Fruit fly (Drosophila melanogaster) whole organism, embryonic: ENCODE data around the gene Trm7-32.

Source experiments
- ATbp ChIP-seq: fragments of 200-800 bp; sonication (Bioruptor generic); optimal IDR thresholded peaks from 2 replicates; lab custom pipeline; 2017; ENCODE audit warnings: missing biosample characterization, mild to moderate bottlenecking, missing genetic modification characterization, missing genetic modification reagents
- BtbVII ChIP-seq: fragments of 200-800 bp; sonication (Bioruptor generic); optimal IDR thresholded peaks from 3 replicates; lab custom pipeline; 2017; ENCODE audit warnings: missing biosample characterization, mild to moderate bottlenecking, missing genetic modification characterization
- CG10267 ChIP-seq: fragments of 200-800 bp; sonication (Bioruptor generic); optimal IDR thresholded peaks from 2 replicates; lab custom pipeline; 2018; ENCODE audit warnings: missing biosample characterization, mild to moderate bottlenecking, missing genetic modification characterization, moderate library complexity
- CG11093 ChIP-seq: fragments of 200-800 bp; sonication (Bioruptor generic); IDR thresholded peaks from 3 replicates; pipeline ENCODE4 v1.3.6; 2022; ENCODE audit warnings: missing biosample characterization, missing genetic modification characterization
- CG12104 ChIP-seq: fragments of 200-800 bp; sonication (Bioruptor generic); optimal IDR thresholded peaks from 3 replicates; lab custom pipeline; 2016; ENCODE audit warnings: missing biosample characterization, missing genetic modification characterization
- CG12219 ChIP-seq: fragments of 200-800 bp; sonication (Bioruptor generic); optimal IDR thresholded peaks from 3 replicates; lab custom pipeline; 2018; ENCODE audit warnings: missing biosample characterization, mild to moderate bottlenecking, missing genetic modification characterization
- CG12744 ChIP-seq: fragments of 200-800 bp; sonication (Bioruptor generic); optimal IDR thresholded peaks from 2 replicates; lab custom pipeline; 2016; ENCODE audit warnings: missing biosample characterization, missing genetic modification characterization
- CG14710 ChIP-seq: fragments of 200-800 bp; sonication (Bioruptor generic); optimal IDR thresholded peaks from 3 replicates; lab custom pipeline; 2019; ENCODE audit warnings: missing biosample characterization, mild to moderate bottlenecking, missing genetic modification characterization, moderate library complexity
- CG14965 ChIP-seq: fragments of 200-800 bp; sonication (Bioruptor generic); optimal IDR thresholded peaks from 2 replicates; lab custom pipeline; 2016; ENCODE audit warnings: missing biosample characterization, missing genetic modification characterization, borderline replicate concordance
- CG15269 ChIP-seq: fragments of 200-800 bp; sonication (Bioruptor generic); optimal IDR thresholded peaks from 2 replicates; lab custom pipeline; 2018; ENCODE audit warnings: missing biosample characterization, mild to moderate bottlenecking, missing genetic modification characterization, moderate library complexity
- CG16779 ChIP-seq: fragments of 200-800 bp; sonication (Bioruptor generic); IDR thresholded peaks from 2 replicates; pipeline ENCODE4 v1.3.6; 2022; ENCODE audit warnings: missing biosample characterization, missing genetic modification characterization
- CG17328 ChIP-seq: fragments of 200-800 bp; sonication (Bioruptor generic); IDR thresholded peaks from 2 replicates; pipeline ENCODE4 v1.3.6; 2022; ENCODE audit warnings: missing biosample characterization, missing genetic modification characterization
- CG17385 ChIP-seq: fragments of 200-800 bp; sonication (Bioruptor generic); optimal IDR thresholded peaks from 3 replicates; lab custom pipeline; 2018; ENCODE audit warnings: missing biosample characterization, mild to moderate bottlenecking, missing genetic modification characterization
- CG2129 ChIP-seq: fragments of 200-800 bp; sonication (Bioruptor generic); IDR thresholded peaks from 2 replicates; pipeline ENCODE4 v1.3.6; 2022; ENCODE audit warnings: missing biosample characterization, missing genetic modification characterization; ENCODE audit not compliant: partially characterized antibody
- CG2712 ChIP-seq: fragments of 200-800 bp; optimal IDR thresholded peaks from 3 replicates; lab custom pipeline; 2019; ENCODE audit warnings: missing biosample characterization, mild to moderate bottlenecking, missing genetic modification characterization, moderate library complexity
- CG3163 ChIP-seq: fragments of 200-800 bp; sonication (Bioruptor generic); optimal IDR thresholded peaks from 3 replicates; lab custom pipeline; 2016; ENCODE audit warnings: missing biosample characterization, missing genetic modification characterization
- CG32532 ChIP-seq: fragments of 200-800 bp; sonication (Bioruptor generic); IDR thresholded peaks from 2 replicates; pipeline ENCODE4 v1.3.6; 2022; ENCODE audit warnings: missing biosample characterization, missing genetic modification characterization
- CG32767 ChIP-seq: fragments of 200-800 bp; sonication (Bioruptor generic); IDR thresholded peaks from 2 replicates; pipeline ENCODE4 v1.3.6; 2022; ENCODE audit warnings: missing biosample characterization, missing genetic modification characterization
- CG43689 ChIP-seq: fragments of 200-800 bp; sonication (Bioruptor generic); IDR thresholded peaks from 2 replicates; pipeline ENCODE4 v1.3.6; 2022; ENCODE audit warnings: missing biosample characterization, missing genetic modification characterization
- D19B ChIP-seq: fragments of 200-800 bp; sonication (Bioruptor generic); optimal IDR thresholded peaks from 2 replicates; lab custom pipeline; 2017; ENCODE audit warnings: missing biosample characterization, mild to moderate bottlenecking, missing genetic modification characterization
- Dip3 ChIP-seq: fragments of 200-800 bp; sonication (Bioruptor generic); optimal IDR thresholded peaks from 3 replicates; lab custom pipeline; 2016; ENCODE audit warnings: missing biosample characterization, missing genetic modification characterization
- Doc2 ChIP-seq: fragments of 200-800 bp; sonication (Bioruptor generic); IDR thresholded peaks from 2 replicates; pipeline ENCODE4 v1.3.6; 2022; ENCODE audit warnings: missing biosample characterization, missing genetic modification characterization
- H15 ChIP-seq: fragments of 200-800 bp; sonication (Bioruptor generic); IDR thresholded peaks from 3 replicates; pipeline ENCODE4 v1.3.6; 2022; ENCODE audit warnings: missing biosample characterization, missing genetic modification characterization
- HLH54F ChIP-seq: fragments of 200-800 bp; sonication (Bioruptor generic); optimal IDR thresholded peaks from 3 replicates; lab custom pipeline; 2016; ENCODE audit warnings: missing biosample characterization, missing genetic modification characterization
- Spps ChIP-seq: fragments of 200-800 bp; sonication (Bioruptor generic); optimal IDR thresholded peaks from 2 replicates; lab custom pipeline; 2018; ENCODE audit warnings: missing biosample characterization, mild to moderate bottlenecking, missing genetic modification characterization
- amos ChIP-seq: fragments of 200-800 bp; sonication (Bioruptor generic); IDR thresholded peaks from 2 replicates; pipeline ENCODE4 v1.3.6; 2022; ENCODE audit warnings: missing biosample characterization, missing genetic modification characterization; ENCODE audit not compliant: partially characterized antibody
- ara ChIP-seq: fragments of 200-800 bp; sonication (Bioruptor generic); IDR thresholded peaks from 2 replicates; pipeline ENCODE4 v1.3.6; 2022; ENCODE audit warnings: missing biosample characterization, missing genetic modification characterization
- az2 ChIP-seq: fragments of 200-800 bp; sonication (Bioruptor generic); optimal IDR thresholded peaks from 3 replicates; lab custom pipeline; 2016; ENCODE audit warnings: missing biosample characterization, missing genetic modification characterization
- chn ChIP-seq: fragments of 200-800 bp; sonication (Bioruptor generic); optimal IDR thresholded peaks from 2 replicates; lab custom pipeline; 2016; ENCODE audit warnings: missing biosample characterization, missing genetic modification characterization
- eyg ChIP-seq: fragments of 200-800 bp; sonication (Bioruptor generic); optimal IDR thresholded peaks from 3 replicates; lab custom pipeline; 2016; ENCODE audit warnings: missing biosample characterization, missing genetic modification characterization
- fd96Cb ChIP-seq: fragments of 200-800 bp; sonication (Bioruptor generic); optimal IDR thresholded peaks from 2 replicates; lab custom pipeline; 2018; ENCODE audit warnings: missing biosample characterization, mild to moderate bottlenecking, missing genetic modification characterization, moderate library complexity
- gt ChIP-seq: fragments of 200-800 bp; sonication (Bioruptor generic); IDR thresholded peaks from 2 replicates; pipeline ENCODE4 v1.3.6; 2022; ENCODE audit warnings: missing biosample characterization, missing genetic modification characterization
- hkb ChIP-seq, 2 experiments: fragments of 200-800 bp in 1 of 2; fragments of >200 bp in 1 of 2; sonication (Bioruptor generic) in 1 of 2; IDR thresholded peaks in 1 of 2; optimal IDR thresholded peaks in 1 of 2; 2 replicates each; pipeline versions ENCODE4 v1.3.6 to Lab custom; 2017 to 2022; ENCODE audit warnings: missing biosample characterization in 1 of 2, missing genetic modification characterization in 1 of 2
- kay ChIP-seq: fragments of 200-800 bp; sonication (Bioruptor generic); optimal IDR thresholded peaks from 2 replicates; lab custom pipeline; 2016; ENCODE audit warnings: missing biosample characterization, missing genetic modification characterization
- ken ChIP-seq: fragments of 200-800 bp; sonication (Bioruptor generic); IDR thresholded peaks from 3 replicates; pipeline ENCODE4 v1.3.6; 2022; ENCODE audit warnings: missing biosample characterization, missing genetic modification characterization
- kni ChIP-seq: fragments of 200-800 bp; sonication (Bioruptor generic); optimal IDR thresholded peaks from 3 replicates; lab custom pipeline; 2017; ENCODE audit warnings: mild to moderate bottlenecking, missing biosample characterization, missing genetic modification reagents, missing genetic modification characterization
- mam ChIP-seq: fragments of 200-800 bp; sonication (Bioruptor generic); optimal IDR thresholded peaks from 3 replicates; lab custom pipeline; 2016; ENCODE audit warnings: missing biosample characterization, missing genetic modification characterization
- nerfin-1 ChIP-seq: fragments of 200-800 bp; sonication (Bioruptor generic); optimal IDR thresholded peaks from 3 replicates; lab custom pipeline; 2019; ENCODE audit warnings: missing biosample characterization, mild to moderate bottlenecking, missing genetic modification characterization, moderate library complexity
- run ChIP-seq: fragments of 200-800 bp; sonication (Bioruptor generic); optimal IDR thresholded peaks from 3 replicates; lab custom pipeline; 2018; ENCODE audit warnings: missing biosample characterization, mild to moderate bottlenecking, missing genetic modification characterization
- sc ChIP-seq, 3 experiments: fragments of >200 bp in 2 of 3; fragments of 200-800 bp in 1 of 3; sonication (Bioruptor generic) in 1 of 3; optimal IDR thresholded peaks; 2 replicates in 2 of 3; 3 replicates in 1 of 3; lab custom pipeline; 2017; ENCODE audit warnings: mild to moderate bottlenecking in 1 of 3, missing biosample characterization in 1 of 3, missing genetic modification characterization in 1 of 3, missing genetic modification reagents in 1 of 3
- sens ChIP-seq: fragments of 200-800 bp; sonication (Bioruptor generic); peaks from one replicate; lab custom pipeline; 2016; ENCODE audit warnings: missing biosample characterization, missing genetic modification characterization
- sqz ChIP-seq: fragments of 200-800 bp; sonication (Bioruptor generic); optimal IDR thresholded peaks from 3 replicates; lab custom pipeline; 2018; ENCODE audit warnings: missing biosample characterization, mild to moderate bottlenecking, missing genetic modification characterization
- tap ChIP-seq: fragments of 200-800 bp; optimal IDR thresholded peaks from 3 replicates; lab custom pipeline; 2019; ENCODE audit warnings: missing biosample characterization, mild to moderate bottlenecking, missing genetic modification characterization, moderate library complexity
- tio ChIP-seq: fragments of 200-800 bp; sonication (Bioruptor generic); optimal IDR thresholded peaks from 2 replicates; lab custom pipeline; 2017; ENCODE audit warnings: missing biosample characterization, missing genetic modification characterization, inconsistent platforms
- tna ChIP-seq: fragments of 200-800 bp; sonication (Bioruptor generic); IDR thresholded peaks from 2 replicates; pipeline ENCODE4 v1.3.6; 2022; ENCODE audit warnings: missing biosample characterization, missing genetic modification characterization; ENCODE audit not compliant: partially characterized antibody
- ttk ChIP-seq: fragments of 200-800 bp; sonication (Bioruptor generic); IDR thresholded peaks from 2 replicates; pipeline ENCODE4 v2.1.2; 2022; ENCODE audit warnings: missing biosample characterization, missing genetic modification characterization
- twi ChIP-seq: fragments of 200-800 bp; optimal IDR thresholded peaks from 2 replicates; lab custom pipeline; 2019; ENCODE audit warnings: missing biosample characterization, mild to moderate bottlenecking, missing genetic modification characterization, moderate library complexity
- vfl ChIP-seq: fragments of 200-800 bp; sonication (Bioruptor generic); optimal IDR thresholded peaks from 2 replicates; lab custom pipeline; 2016; ENCODE audit warnings: missing biosample characterization, missing genetic modification characterization

Trm7-32 gene

dm6 chr3R:17065018-17065784 lies 24.7 kb downstream of the Trm7-32 start (continued):
- TF ChIP-seq CG16779 (GFP tag; lab: Robert Waterston, UW) (peak; percentile 30; the same call in 1 of the 2 replicates), sc (optimal IDR thresholded peaks at IDR 0.05; lab: Kevin White, UChicago) (no peak), sc (GFP tag; optimal IDR thresholded peaks at IDR 0.05; lab: Kevin White, UChicago) (peak; percentile 85), CG17328 (GFP tag; lab: Robert Waterston, UW) (peak; percentile 79), run (tag; lab: Kevin White, UChicago) (peak; percentile 93), kni (GFP tag; lab: Kevin White, UChicago) (peak; percentile 98), CG12104 (peak; percentile 88), ATbp (peak; percentile 93), tna (GFP tag; lab: Robert Waterston, UW) (no peak), mam (peak; percentile 91), CG32767 (GFP tag; lab: Robert Waterston, UW) (peak; percentile 81), az2 (GFP tag; lab: Kevin White, UChicago) (peak; percentile 96), CG2712 (tag; lab: Kevin White, UChicago) (peak; percentile 96), vfl (GFP tag; lab: Kevin White, UChicago) (peak; percentile 87), chn (peak; percentile 86), CG32532 (GFP tag; lab: Robert Waterston, UW) (peak; percentile 87), twi (peak; percentile 74), Doc2 (peak; percentile 60; the same call in 1 of the 2 replicates), Spps (tag; lab: Kevin White, UChicago) (peak; percentile 77), CG2129 (GFP tag; lab: Robert Waterston, UW) (no peak), sens (GFP tag; lab: Kevin White, UChicago) (peak; percentile 99), CG11093 (GFP tag; lab: Robert Waterston, UW) (peak; percentile 80), amos (GFP tag; lab: Robert Waterston, UW) (no peak; the same call in 1 of the 2 replicates), eyg (peak; percentile 70), sqz (GFP tag; lab: Kevin White, UChicago) (peak; percentile 93), D19B (peak; percentile 85), CG15269 (tag; lab: Kevin White, UChicago) (peak; percentile 94), CG10267 (tag; lab: Kevin White, UChicago) (peak; percentile 89), CG14965 (GFP tag; lab: Kevin White, UChicago) (peak; percentile 19), HLH54F (GFP tag; lab: Kevin White, UChicago) (peak; percentile 91), ken (GFP tag; lab: Robert Waterston, UW) (peak; percentile 85), CG14710 (peak; percentile 91), kay (GFP tag; lab: Kevin White, UChicago) (peak; percentile 81), H15 (GFP tag; lab: Robert Waterston, UW) (peak; percentile 90), hkb (optimal IDR thresholded peaks at IDR 0.05; lab: Kevin White, UChicago) (no peak), hkb (GFP tag; IDR thresholded peaks at IDR 0.05; lab: Robert Waterston, UW) (peak; percentile 91), tio (peak; percentile 88), CG12219 (GFP tag; lab: Kevin White, UChicago) (peak; percentile 92), CG12744 (GFP tag; lab: Kevin White, UChicago) (peak; percentile 89), fd96Cb (tag; lab: Kevin White, UChicago) (peak; percentile 94), CG3163 (GFP tag; lab: Kevin White, UChicago) (peak; percentile 82), Dip3 (GFP tag; lab: Kevin White, UChicago) (peak; percentile 93), ttk (peak; percentile 86), nerfin-1 (peak; percentile 89), ara (GFP tag; lab: Robert Waterston, UW) (peak; percentile 83), gt (GFP tag; lab: Robert Waterston, UW) (0 out of 2 replicates have a peak, but pooled peaks have one; percentile 46), tap (tag; lab: Kevin White, UChicago) (peak; percentile 94), BtbVII (GFP tag; lab: Kevin White, UChicago) (peak; percentile 91), CG17385 (GFP tag; lab: Kevin White, UChicago) (peak; percentile 90), CG43689 (GFP tag; lab: Robert Waterston, UW) (peak; percentile 44; the same call in 1 of the 2 replicates)
